Worm (Caenorhabditis elegans) whole organism, L4 larva: ENCODE measurements around the gene nos-2.

Experiments used
- aly-2 ChIP-seq: sonication (generic microtip); optimal IDR thresholded peaks from 2 replicates; lab custom pipeline; 2018; ENCODE audit warnings: missing biosample characterization, missing genetic modification characterization
- egl-27 ChIP-seq: sonication (generic microtip); optimal IDR thresholded peaks from 3 replicates; lab custom pipeline; 2017; ENCODE audit warnings: missing biosample characterization, missing genetic modification reagents, missing genetic modification characterization
- nhr-102 ChIP-seq: sonication (generic microtip); optimal IDR thresholded peaks from 2 replicates; lab custom pipeline; 2016; ENCODE audit warnings: mild to moderate bottlenecking, missing genetic modification characterization, moderate library complexity, missing compliant biosample characterization

ce11 chrII:7072315-7072589, 6.8 kb downstream of the nos-2 start, which contains the start of gene kars-1:
- TF ChIP-seq aly-2 (tag; lab: Kevin White, UChicago) = no peak
- TF ChIP-seq egl-27 (tag; lab: Kevin White, UChicago) = no peak
- TF ChIP-seq nhr-102 (tag; lab: Kevin White, UChicago) = no peak
